Worm (Caenorhabditis elegans): ENCODE results near the gene srap-1.

srap-1 gene

ce11 chrII:11167039-11167438 lies 36.0 kb upstream of the srap-1 start (continued):
- peak; percentile 28 for TF ChIP-seq nhr-6 (tag; optimal IDR thresholded peaks at IDR 0.05)
- peak; percentile 91 for TF ChIP-seq F49E8.2 (tag; optimal IDR thresholded peaks at IDR 0.05; ENCODE audit: borderline replicate concordance)
- peak; percentile 51 for TF ChIP-seq nhr-48 (tag; optimal IDR thresholded peaks at IDR 0.05)
- TF ChIP-seq set-16 (GFP tag; IDR thresholded peaks at IDR 0.05) = peak; percentile 65
- peak; percentile 78 for TF ChIP-seq dve-1 (tag; optimal IDR thresholded peaks at IDR 0.05; ENCODE audit: insufficient read depth)
- TF ChIP-seq T20F7.1 (GFP tag; optimal IDR thresholded peaks at IDR 0.05) = no peak
- 0 out of 2 replicates have a peak, but pooled peaks have one; percentile 49 for TF ChIP-seq D1046.2 (GFP tag; IDR thresholded peaks at IDR 0.05)
- peak; percentile 74 for TF ChIP-seq F10B5.3 (tag; optimal IDR thresholded peaks at IDR 0.05)
- peak; percentile 50 for TF ChIP-seq dmd-6 (GFP tag; IDR thresholded peaks at IDR 0.05)
- peak; percentile 79 for TF ChIP-seq nhr-42 (GFP tag; IDR thresholded peaks at IDR 0.05)
- TF ChIP-seq nhr-25 (tag; optimal IDR thresholded peaks at IDR 0.05; ENCODE audit: borderline replicate concordance, insufficient read depth) = peak; percentile 73
- peak; percentile 36; the same call in 1 of the 2 replicates for TF ChIP-seq lim-7 (GFP tag; IDR thresholded peaks at IDR 0.05)
- peak; percentile 97 for TF ChIP-seq aha-1 (tag)
- TF ChIP-seq hlh-30 (tag; optimal IDR thresholded peaks at IDR 0.05; ENCODE audit: insufficient read depth) = peak; percentile 84
- no peak for TF ChIP-seq F26F4.8 (GFP tag; conservative IDR thresholded peaks at IDR 0.05)
- no peak for TF ChIP-seq ceh-82 (tag; optimal IDR thresholded peaks at IDR 0.05)
- peak; percentile 58 for TF ChIP-seq rbr-2 (tag; optimal IDR thresholded peaks at IDR 0.05)
- no peak for TF ChIP-seq pqm-1 (tag; optimal IDR thresholded peaks at IDR 0.05)
- peak; percentile 49 for TF ChIP-seq lin-13 (GFP tag; optimal IDR thresholded peaks at IDR 0.05)
- no peak for TF ChIP-seq F37D6.2 (tag; optimal IDR thresholded peaks at IDR 0.05)
- peak; percentile 85 for TF ChIP-seq egl-43 (GFP tag; IDR thresholded peaks at IDR 0.05)
- TF ChIP-seq tag-97 (GFP tag; IDR thresholded peaks at IDR 0.05) = no peak
- 0 out of 2 replicates have a peak, but pooled peaks have one; percentile 47 for TF ChIP-seq saeg-2 (GFP tag; IDR thresholded peaks at IDR 0.05)
- no peak for TF ChIP-seq lin-15B (tag; optimal IDR thresholded peaks at IDR 0.05)
- TF ChIP-seq nhr-76 (tag; optimal IDR thresholded peaks at IDR 0.05) = no peak
- TF ChIP-seq mxl-3 (GFP tag; optimal IDR thresholded peaks at IDR 0.05) = peak; percentile 41
- peak; percentile 96 for TF ChIP-seq ama-1 (optimal IDR thresholded peaks at IDR 0.05)
- peak; percentile 53 to 79 for TF ChIP-seq daf-16 (GFP tag; optimal IDR thresholded peaks at IDR 0.05)
- peak; percentile 45 for TF ChIP-seq daf-16 (tag; optimal IDR thresholded peaks at IDR 0.05)
- peak; percentile 58 for TF ChIP-seq vab-7 (GFP tag; IDR thresholded peaks at IDR 0.05)
- peak; percentile 81 for TF ChIP-seq mep-1 (tag; optimal IDR thresholded peaks at IDR 0.05)

DNA sequence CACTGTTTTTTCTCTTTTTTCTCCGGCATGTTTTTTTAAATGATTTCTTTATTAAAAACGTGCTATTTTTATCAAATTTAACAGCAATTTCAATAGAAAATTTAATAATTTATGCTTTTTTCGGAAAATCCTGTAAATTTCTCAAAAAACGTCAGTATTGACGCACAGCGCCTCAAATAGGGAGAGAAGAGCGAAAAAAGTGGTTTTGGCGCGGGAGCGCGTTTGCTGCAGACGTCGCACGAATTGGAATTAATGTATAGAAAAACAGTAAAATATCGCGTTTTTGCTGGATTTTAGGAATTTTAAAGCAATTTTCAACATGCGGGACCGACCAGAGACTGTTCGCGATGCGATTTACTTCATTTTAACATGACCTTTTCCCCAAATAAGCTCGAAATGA lies 34.1 kb upstream of the srap-1 start:
- TF ChIP-seq lin-38 (GFP tag; IDR thresholded peaks at IDR 0.05) = peak; percentile 87

DNA sequence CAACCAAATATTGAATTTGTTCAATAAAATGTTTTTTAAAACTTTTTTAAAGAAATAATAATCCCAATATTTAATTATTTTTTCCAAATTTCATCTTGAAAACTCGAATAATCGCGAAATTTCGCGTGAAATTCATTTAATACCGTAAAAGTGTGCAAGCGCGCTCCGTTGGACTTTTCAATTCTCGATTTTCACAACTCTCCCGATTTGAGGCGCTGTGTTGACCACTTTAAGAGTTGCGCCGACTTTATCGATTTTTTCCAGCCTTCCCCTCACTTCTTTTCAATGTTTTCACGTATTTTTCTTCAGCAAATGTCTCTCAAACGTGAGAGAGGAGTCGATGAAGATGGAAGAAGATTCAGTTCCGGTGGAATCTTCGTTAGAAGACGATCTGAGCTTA lies 32.5 kb upstream of the srap-1 start:
- peak; percentile 61 for TF ChIP-seq lin-38 (GFP tag; IDR thresholded peaks at IDR 0.05)

DNA sequence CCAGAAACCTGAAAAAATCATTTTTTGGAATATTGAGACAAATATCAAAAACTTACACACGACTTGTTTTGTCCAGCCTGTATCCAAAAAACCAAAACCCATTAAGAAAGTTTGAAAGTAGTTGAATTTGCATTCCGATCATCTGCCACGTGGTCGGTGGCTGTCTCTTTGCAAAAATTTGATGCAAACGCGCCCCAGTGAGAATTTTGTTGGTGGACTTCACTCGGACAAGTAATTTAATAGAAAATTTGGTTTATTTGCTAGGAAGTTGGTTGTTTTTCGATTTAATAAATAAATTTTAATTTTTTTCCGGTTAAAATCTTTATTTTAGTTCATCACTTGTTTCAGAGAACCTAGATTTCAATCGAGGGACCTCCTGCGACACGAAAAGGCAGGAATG lies 27.7 kb upstream of the srap-1 start:
- no peak for TF ChIP-seq lir-3 (tag; optimal IDR thresholded peaks at IDR 0.05)
- peak; percentile 8 for TF ChIP-seq nhr-77 (tag; optimal IDR thresholded peaks at IDR 0.05)
- no peak for TF ChIP-seq Y5F2A.4 (GFP tag; optimal IDR thresholded peaks at IDR 0.05)
- no peak for TF ChIP-seq snpc-1.2 (GFP tag; IDR thresholded peaks at IDR 0.05)
- TF ChIP-seq Y105C5A.15 (GFP tag; IDR thresholded peaks at IDR 0.05) = no peak
- TF ChIP-seq lin-38 (GFP tag; IDR thresholded peaks at IDR 0.05) = peak; percentile 87
- TF ChIP-seq mdl-1 (tag; optimal IDR thresholded peaks at IDR 0.05) = peak in 1 of 2 experiments; percentile 21
- peak; percentile 64 for TF ChIP-seq mes-2 (tag; optimal IDR thresholded peaks at IDR 0.05; ENCODE audit: poor library complexity, severe bottlenecking)
- TF ChIP-seq lsy-2 (tag; optimal IDR thresholded peaks at IDR 0.05) = peak in 1 of 2 experiments; percentile 12
- no peak for TF ChIP-seq lin-29 (GFP tag; IDR thresholded peaks at IDR 0.05)
- peak; percentile 13 for TF ChIP-seq dve-1 (tag; optimal IDR thresholded peaks at IDR 0.05; ENCODE audit: insufficient read depth)
